Worm (Caenorhabditis elegans): ENCODE results near the gene fbxb-103.

Gene fbxb-103

DNA sequence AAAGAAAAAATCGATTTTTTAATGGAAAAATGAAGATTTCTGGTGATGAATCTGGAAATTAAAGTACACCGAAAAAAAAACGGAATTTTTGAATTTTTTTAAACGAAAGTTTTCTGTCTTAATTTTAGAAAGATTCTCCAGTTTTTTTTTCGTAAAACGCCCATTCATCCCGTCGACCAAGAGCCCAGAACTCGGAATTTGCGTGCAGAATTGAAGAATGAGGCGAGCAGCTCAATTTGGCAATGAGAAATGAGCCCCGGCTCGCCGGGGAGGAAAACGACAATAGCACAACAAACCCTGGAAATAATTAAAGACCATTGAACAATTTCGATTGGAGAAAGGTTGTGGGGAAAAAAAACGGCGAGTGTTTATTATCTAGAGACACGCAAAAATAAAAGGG, 24.9 kb downstream of the fbxb-103 start:
- TF ChIP-seq unc-86 (tag; optimal IDR thresholded peaks at IDR 0.05) (no peak), egl-13 (tag; optimal IDR thresholded peaks at IDR 0.05) (no peak), snpc-4 (tag; optimal IDR thresholded peaks at IDR 0.05) (no peak), vab-15 (tag; optimal IDR thresholded peaks at IDR 0.05) (no peak), lin-14 (GFP tag; optimal IDR thresholded peaks at IDR 0.05) (no peak), Y116A8C.19 (tag; optimal IDR thresholded peaks at IDR 0.05; ENCODE audit: borderline replicate concordance) (no peak), lin-39 (tag; optimal IDR thresholded peaks at IDR 0.05) (no peak), nhr-85 (tag) (no peak), tlp-1 (tag; optimal IDR thresholded peaks at IDR 0.05) (no peak), ztf-11 (tag; optimal IDR thresholded peaks at IDR 0.05) (no peak), nhr-47 (tag; optimal IDR thresholded peaks at IDR 0.05) (no peak), grh-1 (GFP tag; IDR thresholded peaks at IDR 0.05) (no peak), pqm-1 (tag; optimal IDR thresholded peaks at IDR 0.05) (no peak), ceh-63 (GFP tag; optimal IDR thresholded peaks at IDR 0.05) (no peak), hlh-4 (tag; optimal IDR thresholded peaks at IDR 0.05) (no peak)

DNA sequence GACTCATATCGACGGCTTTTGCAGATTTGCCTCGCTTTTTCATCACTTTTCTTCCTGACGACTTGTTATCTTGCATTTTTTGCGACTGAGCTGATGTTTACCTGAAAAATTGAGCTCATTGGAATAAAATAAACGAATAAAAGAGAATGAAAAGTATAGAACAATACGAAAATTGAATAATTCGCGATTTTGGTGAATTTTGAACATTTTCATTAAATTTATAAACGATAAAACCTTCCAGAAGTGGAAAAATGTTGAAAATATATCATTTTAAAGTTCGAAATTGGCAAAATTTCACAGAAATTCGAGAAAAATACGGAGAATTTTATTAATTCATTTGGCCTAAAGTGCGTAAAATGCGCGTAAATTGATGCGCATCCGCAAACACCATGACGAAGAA, 26.7 kb downstream of the fbxb-103 start, which contains the start of gene Y14H12B.2:
TSS of gene Y14H12B.2 (minus strand) at position 101 of the 400 bp plus-strand sequence.
- TF ChIP-seq efl-1 (optimal IDR thresholded peaks at IDR 0.05) = peak in 1 of 2 experiments; percentile 82
- peak in 1 of 2 experiments; percentile 24 for TF ChIP-seq efl-1 (GFP tag; optimal IDR thresholded peaks at IDR 0.05 in 1 of 2)
- TF ChIP-seq ceh-63 (GFP tag; optimal IDR thresholded peaks at IDR 0.05) = no peak

DNA sequence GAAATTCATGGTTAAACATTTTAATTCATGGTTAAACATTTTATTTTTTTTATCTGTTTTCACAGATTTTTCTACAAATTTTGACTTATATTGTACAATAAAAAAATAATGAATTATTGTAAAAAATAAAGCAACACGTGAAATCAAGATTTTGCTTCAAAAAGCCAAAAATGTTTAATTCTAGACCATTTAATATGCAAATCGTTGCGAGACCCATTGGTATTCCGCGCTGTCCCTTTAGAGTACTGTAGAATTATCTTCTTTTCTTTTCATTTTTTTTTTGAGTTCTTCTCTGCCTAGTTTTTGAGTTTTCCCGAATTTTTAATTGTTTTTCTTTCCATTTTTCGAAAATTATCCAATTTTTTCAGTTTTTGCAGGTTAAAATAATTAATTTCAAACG, 27.1 kb downstream of the fbxb-103 start, which contains the start of gene Y14H12B.1:
TSS of gene Y14H12B.1 (plus strand) at position 363 of the 400 bp plus-strand sequence.
- no peak for TF ChIP-seq Y116A8C.19 (tag; optimal IDR thresholded peaks at IDR 0.05; ENCODE audit: borderline replicate concordance)
- no peak for TF ChIP-seq mep-1 (tag; optimal IDR thresholded peaks at IDR 0.05)
- no peak for TF ChIP-seq nhr-85 (tag)
- TF ChIP-seq snpc-4 (tag; optimal IDR thresholded peaks at IDR 0.05) = no peak
- TF ChIP-seq jun-1 (tag; optimal IDR thresholded peaks at IDR 0.05) = no peak
- no peak for TF ChIP-seq mab-9 (GFP tag; IDR thresholded peaks at IDR 0.05)
- TF ChIP-seq zip-4 (GFP tag; optimal IDR thresholded peaks at IDR 0.05) = no peak
- TF ChIP-seq nhr-11 (tag; optimal IDR thresholded peaks at IDR 0.05) = no peak
- TF ChIP-seq blmp-1 (tag; optimal IDR thresholded peaks at IDR 0.05) = no peak
- TF ChIP-seq efl-3 (GFP tag; optimal IDR thresholded peaks at IDR 0.05) = no peak
- TF ChIP-seq rnt-1 (tag; optimal IDR thresholded peaks at IDR 0.05) = no peak
- TF ChIP-seq unc-130 (tag; optimal IDR thresholded peaks at IDR 0.05) = no peak
- no peak for TF ChIP-seq nhr-28 (tag; optimal IDR thresholded peaks at IDR 0.05)
- TF ChIP-seq dsc-1 (tag; optimal IDR thresholded peaks at IDR 0.05) = no peak
- TF ChIP-seq nhr-19 (GFP tag; conservative IDR thresholded peaks at IDR 0.05) = no peak
- TF ChIP-seq elt-3 (tag; optimal IDR thresholded peaks at IDR 0.05) = no peak
- TF ChIP-seq hlh-17 (GFP tag; optimal IDR thresholded peaks at IDR 0.05; ENCODE audit: borderline replicate concordance) = no peak
- TF ChIP-seq efl-1 (optimal IDR thresholded peaks at IDR 0.05) = no peak
- no peak for TF ChIP-seq efl-1 (GFP tag; optimal IDR thresholded peaks at IDR 0.05 in 1 of 2)
- TF ChIP-seq fkh-8 (tag; optimal IDR thresholded peaks at IDR 0.05) = no peak
- TF ChIP-seq ceh-82 (tag; optimal IDR thresholded peaks at IDR 0.05) = no peak

DNA sequence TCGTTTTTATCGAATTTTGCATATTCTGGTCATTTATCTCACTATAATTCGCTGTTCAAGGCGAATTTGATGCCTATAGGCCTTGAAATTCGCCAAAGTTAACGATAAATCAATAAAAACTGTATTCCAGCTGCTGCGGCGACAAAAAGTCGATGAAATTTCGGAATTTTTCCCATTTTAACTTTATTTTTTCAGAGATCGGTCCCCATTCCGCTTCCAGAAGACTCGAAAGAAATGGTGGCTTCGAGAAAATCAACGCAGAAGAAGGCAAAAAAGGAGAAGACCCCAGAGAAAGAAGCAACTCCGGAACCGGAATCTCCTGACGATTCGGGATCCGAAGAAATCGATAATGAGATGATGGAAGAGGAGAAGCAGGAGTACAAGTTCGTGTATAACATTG, 28.2 kb downstream of the fbxb-103 start:
- TF ChIP-seq ztf-4 (tag; optimal IDR thresholded peaks at IDR 0.05) (no peak), nhr-47 (tag; optimal IDR thresholded peaks at IDR 0.05) (no peak)

DNA sequence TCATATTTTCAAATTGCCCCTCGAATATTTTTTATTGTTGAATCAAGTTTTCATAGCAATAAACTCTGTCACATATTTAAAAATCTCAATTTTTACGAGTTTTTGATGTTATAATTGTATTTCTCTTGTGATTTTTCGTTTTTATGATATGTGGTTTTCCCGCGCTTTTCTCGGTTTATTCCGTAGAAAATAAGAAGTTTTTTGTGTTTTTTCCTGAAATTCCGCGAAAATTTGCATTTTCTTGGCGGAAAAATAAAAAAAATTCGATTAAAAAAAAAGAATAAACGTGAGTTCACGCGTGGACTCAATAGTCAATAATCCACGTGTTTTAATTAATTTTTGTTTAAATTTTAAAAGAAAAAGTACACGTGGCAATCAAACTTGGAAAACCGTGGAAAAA, 29.1 kb downstream of the fbxb-103 start:
- TF ChIP-seq unc-130 (tag; optimal IDR thresholded peaks at IDR 0.05) (no peak), lir-3 (tag; optimal IDR thresholded peaks at IDR 0.05; ENCODE audit: poor library complexity) (no peak), lin-35 (GFP tag; optimal IDR thresholded peaks at IDR 0.05) (no peak), aly-2 (tag; optimal IDR thresholded peaks at IDR 0.05) (no peak)

Measured in whole organism, L1 larva.